Worm (Caenorhabditis elegans): Measurements from ENCODE around the gene subs-4.

- TF ChIP-seq nhr-76 (tag; optimal IDR thresholded peaks at IDR 0.05) (no peak), nhr-28 (tag; optimal IDR thresholded peaks at IDR 0.05) (no peak), mep-1 (tag; optimal IDR thresholded peaks at IDR 0.05) (no peak), lsy-2 (tag; optimal IDR thresholded peaks at IDR 0.05) (no peak), sptf-1 (tag; optimal IDR thresholded peaks at IDR 0.05) (no peak), ztf-11 (tag; optimal IDR thresholded peaks at IDR 0.05) (no peak), elt-3 (tag; optimal IDR thresholded peaks at IDR 0.05) (no peak), snpc-4 (tag; optimal IDR thresholded peaks at IDR 0.05) (no peak), nhr-237 (tag; optimal IDR thresholded peaks at IDR 0.05) (no peak), ceh-43 (GFP tag; optimal IDR thresholded peaks at IDR 0.05) (no peak), elt-1 (tag; optimal IDR thresholded peaks at IDR 0.05; ENCODE audit: borderline replicate concordance, insufficient read depth) (no peak), blmp-1 (tag; optimal IDR thresholded peaks at IDR 0.05) (no peak)
These were observed 21.9 kb upstream of the subs-4 start, which contains the start of gene T28D6.4 for ce11 chrIII:11360156-11360555.

All from whole organism, mixed stage, embryonic.